Fruit fly (Drosophila melanogaster) whole organism, embryonic: ENCODE results near the gene CG33281.

Experiments used
- CG11093 ChIP-seq: fragments of 200-800 bp; sonication (Bioruptor generic); IDR thresholded peaks from 3 replicates; pipeline ENCODE4 v1.3.6; 2022; ENCODE audit warnings: missing biosample characterization, missing genetic modification characterization
- CG12299 ChIP-seq: fragments of 200-800 bp; sonication (Bioruptor generic); optimal IDR thresholded peaks from 2 replicates; lab custom pipeline; 2018; ENCODE audit warnings: missing biosample characterization, mild to moderate bottlenecking, missing genetic modification characterization
- CG12769 ChIP-seq: fragments of 200-800 bp; sonication (Bioruptor generic); optimal IDR thresholded peaks from 2 replicates; lab custom pipeline; 2019; ENCODE audit warnings: missing biosample characterization, mild to moderate bottlenecking, missing genetic modification characterization, moderate library complexity
- CG14014 ChIP-seq: fragments of 200-800 bp; sonication (Bioruptor generic); IDR thresholded peaks from 2 replicates; pipeline ENCODE4 v1.3.6; 2022; ENCODE audit warnings: missing biosample characterization, missing genetic modification characterization
- CG14710 ChIP-seq: fragments of 200-800 bp; sonication (Bioruptor generic); optimal IDR thresholded peaks from 3 replicates; lab custom pipeline; 2019; ENCODE audit warnings: missing biosample characterization, mild to moderate bottlenecking, missing genetic modification characterization, moderate library complexity
- CG15269 ChIP-seq: fragments of 200-800 bp; sonication (Bioruptor generic); optimal IDR thresholded peaks from 2 replicates; lab custom pipeline; 2018; ENCODE audit warnings: missing biosample characterization, mild to moderate bottlenecking, missing genetic modification characterization, moderate library complexity
- CG15479 ChIP-seq: fragments of 200-800 bp; sonication (Bioruptor generic); optimal IDR thresholded peaks from 3 replicates; lab custom pipeline; 2019; ENCODE audit warnings: missing biosample characterization, mild to moderate bottlenecking, missing genetic modification characterization, moderate library complexity
- CG15514 ChIP-seq: fragments of 200-800 bp; sonication (Bioruptor generic); optimal IDR thresholded peaks from 3 replicates; lab custom pipeline; 2017; ENCODE audit warnings: missing biosample characterization, missing genetic modification characterization, mild to moderate bottlenecking, moderate library complexity, missing genetic modification reagents
- CG1647 ChIP-seq: fragments of 200-800 bp; sonication (Bioruptor generic); optimal IDR thresholded peaks from 3 replicates; lab custom pipeline; 2016; ENCODE audit warnings: missing biosample characterization, missing genetic modification characterization
- CG17385 ChIP-seq: fragments of 200-800 bp; sonication (Bioruptor generic); optimal IDR thresholded peaks from 3 replicates; lab custom pipeline; 2018; ENCODE audit warnings: missing biosample characterization, mild to moderate bottlenecking, missing genetic modification characterization
- CG1792 ChIP-seq: fragments of 200-800 bp; sonication (Bioruptor generic); optimal IDR thresholded peaks from 2 replicates; lab custom pipeline; 2016; ENCODE audit warnings: missing biosample characterization, missing genetic modification characterization
- CG2116 ChIP-seq: fragments of 200-800 bp; sonication (Bioruptor generic); optimal IDR thresholded peaks from 3 replicates; lab custom pipeline; 2018; ENCODE audit warnings: missing biosample characterization, mild to moderate bottlenecking, missing genetic modification characterization
- CG31441 ChIP-seq: fragments of 200-800 bp; sonication (Bioruptor generic); IDR thresholded peaks from 2 replicates; pipeline ENCODE4 v1.3.6; 2022; ENCODE audit warnings: missing biosample characterization, missing genetic modification characterization
- CG34422 ChIP-seq: fragments of 200-800 bp; sonication (Bioruptor generic); IDR thresholded peaks from 3 replicates; pipeline ENCODE4 v1.3.6; 2022; ENCODE audit warnings: missing biosample characterization, missing genetic modification characterization
- CG3726 ChIP-seq: fragments of 200-800 bp; sonication (Bioruptor generic); IDR thresholded peaks from 3 replicates; pipeline ENCODE4, ENCODE4 v1.3.6; 2022; ENCODE audit warnings: missing biosample characterization, missing genetic modification characterization
- CG3995 ChIP-seq: fragments of 200-800 bp; sonication (Bioruptor generic); optimal IDR thresholded peaks from 3 replicates; lab custom pipeline; 2016; ENCODE audit warnings: missing biosample characterization, missing genetic modification characterization
- CG7271 ChIP-seq: fragments of 200-800 bp; sonication (Bioruptor generic); optimal IDR thresholded peaks from 2 replicates; lab custom pipeline; 2018; ENCODE audit warnings: missing biosample characterization, mild to moderate bottlenecking, missing genetic modification characterization, moderate library complexity
- CG7357 ChIP-seq: fragments of 200-800 bp; sonication (Bioruptor generic); IDR thresholded peaks from 3 replicates; pipeline ENCODE4 v1.3.6; 2022; ENCODE audit warnings: missing biosample characterization, missing genetic modification characterization
- CG7839 ChIP-seq: fragments of 200-800 bp; sonication (Bioruptor generic); optimal IDR thresholded peaks from 3 replicates; lab custom pipeline; 2018; ENCODE audit warnings: missing biosample characterization, mild to moderate bottlenecking, missing genetic modification characterization, moderate library complexity
- CG8765 ChIP-seq: fragments of 200-800 bp; sonication (Bioruptor generic); IDR thresholded peaks from 2 replicates; pipeline ENCODE4 v1.3.6; 2022; ENCODE audit warnings: missing biosample characterization, missing genetic modification characterization
- CG9817 ChIP-seq: fragments of 200-800 bp; sonication (Bioruptor generic); optimal IDR thresholded peaks from 2 replicates; lab custom pipeline; 2018; ENCODE audit warnings: missing biosample characterization, mild to moderate bottlenecking, missing genetic modification characterization, moderate library complexity
- CHES-1-like ChIP-seq: fragments of 200-800 bp; sonication (Bioruptor generic); optimal IDR thresholded peaks from 2 replicates; lab custom pipeline; 2016; ENCODE audit warnings: missing biosample characterization, missing genetic modification characterization
- D19B ChIP-seq: fragments of 200-800 bp; sonication (Bioruptor generic); optimal IDR thresholded peaks from 2 replicates; lab custom pipeline; 2017; ENCODE audit warnings: missing biosample characterization, mild to moderate bottlenecking, missing genetic modification characterization
- Dip3 ChIP-seq: fragments of 200-800 bp; sonication (Bioruptor generic); optimal IDR thresholded peaks from 3 replicates; lab custom pipeline; 2016; ENCODE audit warnings: missing biosample characterization, missing genetic modification characterization
- Doc2 ChIP-seq: fragments of 200-800 bp; sonication (Bioruptor generic); IDR thresholded peaks from 2 replicates; pipeline ENCODE4 v1.3.6; 2022; ENCODE audit warnings: missing biosample characterization, missing genetic modification characterization
- Gsc ChIP-seq: fragments of 200-800 bp; sonication (Bioruptor generic); IDR thresholded peaks from 2 replicates; pipeline ENCODE4 v1.3.6; 2022; ENCODE audit warnings: missing biosample characterization, missing genetic modification characterization
- Hmx ChIP-seq: fragments of 200-800 bp; sonication (Bioruptor generic); optimal IDR thresholded peaks from 2 replicates; lab custom pipeline; 2016; ENCODE audit warnings: missing biosample characterization, missing genetic modification characterization
- NK7.1 ChIP-seq: fragments of 200-800 bp; sonication (Bioruptor generic); optimal IDR thresholded peaks from 3 replicates; lab custom pipeline; 2016; ENCODE audit warnings: missing biosample characterization, missing genetic modification characterization
- Scr ChIP-seq: fragments of 200-800 bp; sonication (Bioruptor generic); IDR thresholded peaks from 2 replicates; pipeline ENCODE4 v1.3.6; 2022; ENCODE audit warnings: missing biosample characterization, missing genetic modification characterization; ENCODE audit not compliant: partially characterized antibody
- Sry-δ ChIP-seq: fragments of 200-800 bp; sonication (Bioruptor generic); optimal IDR thresholded peaks from 2 replicates; lab custom pipeline; 2016; ENCODE audit warnings: missing biosample characterization, missing genetic modification characterization
- aop ChIP-seq: fragments of 200-800 bp; sonication (Bioruptor generic); IDR thresholded peaks from 2 replicates; pipeline ENCODE4 v1.3.6; 2022; ENCODE audit warnings: missing biosample characterization, missing genetic modification characterization
- ase ChIP-seq: fragments of 200-800 bp; sonication (Bioruptor generic); IDR thresholded peaks from 3 replicates; pipeline ENCODE4 v1.3.6; 2022; ENCODE audit warnings: missing biosample characterization, missing genetic modification characterization
- bcd ChIP-seq: fragments of 200-800 bp; sonication (Bioruptor generic); optimal IDR thresholded peaks from 2 replicates; lab custom pipeline; 2017; ENCODE audit warnings: missing biosample characterization, mild to moderate bottlenecking, missing genetic modification characterization
- caup ChIP-seq: fragments of 200-800 bp; sonication (Bioruptor generic); optimal IDR thresholded peaks from 3 replicates; lab custom pipeline; 2017; ENCODE audit warnings: missing biosample characterization, mild to moderate bottlenecking, missing genetic modification characterization, moderate library complexity; ENCODE audit not compliant: severe bottlenecking
- chn ChIP-seq: fragments of 200-800 bp; sonication (Bioruptor generic); optimal IDR thresholded peaks from 2 replicates; lab custom pipeline; 2016; ENCODE audit warnings: missing biosample characterization, missing genetic modification characterization
- crp ChIP-seq, 2 experiments: fragments of 200-800 bp; sonication (Bioruptor generic); optimal IDR thresholded peaks; 2 replicates in 1 of 2; 3 replicates in 1 of 2; lab custom pipeline; 2017; ENCODE audit warnings: missing biosample characterization in 2 of 2, missing genetic modification characterization in 2 of 2, mild to moderate bottlenecking in 1 of 2, moderate library complexity in 1 of 2
- dimm ChIP-seq: fragments of 200-800 bp; sonication (Bioruptor generic); IDR thresholded peaks from 2 replicates; pipeline ENCODE4 v1.3.6; 2022; ENCODE audit warnings: missing biosample characterization, missing genetic modification characterization
- dmrt99B ChIP-seq: fragments of 200-800 bp; sonication (Bioruptor generic); optimal IDR thresholded peaks from 2 replicates; lab custom pipeline; 2018; ENCODE audit warnings: missing biosample characterization, mild to moderate bottlenecking, missing genetic modification characterization, moderate library complexity
- fd64A ChIP-seq: fragments of 200-800 bp; sonication (Bioruptor generic); optimal IDR thresholded peaks from 3 replicates; lab custom pipeline; 2018; ENCODE audit warnings: missing biosample characterization, mild to moderate bottlenecking, missing genetic modification characterization
- ftz-f1 ChIP-seq: fragments of 200-800 bp; sonication (Bioruptor generic); optimal IDR thresholded peaks from 2 replicates; lab custom pipeline; 2016; ENCODE audit warnings: missing biosample characterization, missing genetic modification characterization
- grau ChIP-seq: fragments of 200-800 bp; optimal IDR thresholded peaks from 3 replicates; lab custom pipeline; 2019; ENCODE audit warnings: missing biosample characterization, mild to moderate bottlenecking, missing genetic modification characterization, moderate library complexity
- grn ChIP-seq: fragments of 200-800 bp; sonication (Bioruptor generic); optimal IDR thresholded peaks from 3 replicates; lab custom pipeline; 2017; ENCODE audit warnings: missing biosample characterization, missing genetic modification characterization
- kah ChIP-seq: fragments of 200-800 bp; sonication (Bioruptor generic); optimal IDR thresholded peaks from 2 replicates; lab custom pipeline; 2018; ENCODE audit warnings: missing biosample characterization, mild to moderate bottlenecking, missing genetic modification characterization
- lmd ChIP-seq: fragments of 200-800 bp; sonication (Bioruptor generic); IDR thresholded peaks from 2 replicates; pipeline ENCODE4 v1.3.6; 2022; ENCODE audit warnings: missing biosample characterization, missing genetic modification characterization
- pan ChIP-seq, 4 experiments: fragments of >200 bp in 3 of 4; fragments of 200-800 bp in 1 of 4; sonication (Bioruptor generic) in 1 of 4; optimal IDR thresholded peaks in 3 of 4; IDR thresholded peaks in 1 of 4; 2 replicates each; pipeline versions ENCODE4 v1.3.6 to Lab custom; 2017 to 2022; ENCODE audit warnings: missing biosample characterization in 2 of 4, missing genetic modification characterization in 2 of 4, mixed read lengths in 1 of 4
- pb ChIP-seq: fragments of 200-800 bp; sonication (Bioruptor generic); optimal IDR thresholded peaks from 3 replicates; lab custom pipeline; 2016; ENCODE audit warnings: missing biosample characterization, missing genetic modification characterization
- ranshi ChIP-seq: fragments of 200-800 bp; sonication (Bioruptor generic); IDR thresholded peaks from 2 replicates; pipeline ENCODE4 v1.3.6; 2022; ENCODE audit warnings: missing biosample characterization, missing genetic modification characterization
- rib ChIP-seq: fragments of 200-800 bp; sonication (Bioruptor generic); IDR thresholded peaks from 2 replicates; pipeline ENCODE4 v1.3.6; 2022; ENCODE audit warnings: missing biosample characterization, missing genetic modification characterization
- sisA ChIP-seq: fragments of 200-800 bp; sonication (Bioruptor generic); IDR thresholded peaks from 2 replicates; pipeline ENCODE4 v1.3.6; 2022; ENCODE audit warnings: missing biosample characterization, missing genetic modification characterization
- tna ChIP-seq: fragments of 200-800 bp; sonication (Bioruptor generic); IDR thresholded peaks from 2 replicates; pipeline ENCODE4 v1.3.6; 2022; ENCODE audit warnings: missing biosample characterization, missing genetic modification characterization; ENCODE audit not compliant: partially characterized antibody
- zen2 ChIP-seq: fragments of 200-800 bp; sonication (Bioruptor generic); IDR thresholded peaks from 3 replicates; pipeline ENCODE4 v1.3.6; 2022; ENCODE audit warnings: missing biosample characterization, missing genetic modification characterization; ENCODE audit not compliant: partially characterized antibody

The CG33281 gene

DNA sequence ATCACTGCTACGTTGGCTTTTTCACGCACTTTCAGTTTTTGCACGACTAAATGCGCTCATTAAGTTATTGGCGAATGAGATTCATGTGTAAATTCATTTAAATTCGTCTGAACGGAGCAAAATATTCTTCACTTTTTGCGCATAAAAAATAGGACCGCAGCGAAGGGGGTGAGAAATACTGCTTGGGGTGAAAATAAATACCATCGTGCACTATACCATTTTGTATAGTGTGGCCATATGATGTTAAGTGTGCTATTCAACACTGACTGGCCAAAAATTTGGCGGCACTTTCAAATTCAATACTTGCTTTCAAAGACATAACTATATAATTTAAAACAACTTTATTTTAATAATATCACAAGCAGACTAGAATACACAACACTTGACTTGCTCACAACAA lies 49.2 kb downstream of the CG33281 start, which contains the start of gene GramD1B (continued):
- TF ChIP-seq CG15269 (tag; lab: Kevin White, UChicago) = no peak
- no peak for TF ChIP-seq Gsc (GFP tag; lab: Robert Waterston, UW)
- no peak; the same call in 1 of the 2 replicates for TF ChIP-seq CG31441 (GFP tag; lab: Robert Waterston, UW)
- no peak for TF ChIP-seq CG1792 (GFP tag; lab: Kevin White, UChicago)
- peak; percentile 61 for TF ChIP-seq CG15514
- no peak for TF ChIP-seq grn (GFP tag; lab: Kevin White, UChicago)
- no peak for TF ChIP-seq lmd
- peak; percentile 40 for TF ChIP-seq CG14710 (tag; lab: Kevin White, UChicago)
- TF ChIP-seq CG7271 = no peak
- no peak for TF ChIP-seq CG7357 (GFP tag; lab: Robert Waterston, UW)
- no peak for TF ChIP-seq Dip3 (GFP tag; lab: Kevin White, UChicago)
- no peak for TF ChIP-seq pb (GFP tag; lab: Kevin White, UChicago)
- TF ChIP-seq ranshi = 0 out of 2 replicates have a peak, but pooled peaks have one; percentile 6
- no peak for TF ChIP-seq CG17385 (GFP tag; lab: Kevin White, UChicago)
- peak; percentile 51 for TF ChIP-seq grau (tag; lab: Kevin White, UChicago)
- TF ChIP-seq CG9817 (tag; lab: Kevin White, UChicago) = no peak
- no peak for TF ChIP-seq CG34422 (GFP tag; lab: Robert Waterston, UW)
- peak; percentile 33 for TF ChIP-seq CG2116
- TF ChIP-seq dimm = no peak
- no peak for TF ChIP-seq CG11093 (GFP tag; lab: Robert Waterston, UW)
- no peak for TF ChIP-seq Doc2 (GFP tag; lab: Robert Waterston, UW)
- peak; percentile 26 for TF ChIP-seq CG12769 (tag; lab: Kevin White, UChicago)
- no peak for TF ChIP-seq D19B (GFP tag; lab: Kevin White, UChicago)
- no peak for TF ChIP-seq Scr (GFP tag; lab: Robert Waterston, UW)
- no peak for TF ChIP-seq kah (GFP tag; lab: Kevin White, UChicago)
- TF ChIP-seq CG3995 (GFP tag; lab: Kevin White, UChicago) = peak; percentile 72
- TF ChIP-seq CHES-1-like = peak; percentile 42
- no peak for TF ChIP-seq CG1647 (GFP tag; lab: Kevin White, UChicago)
- no peak for TF ChIP-seq fd64A (GFP tag; lab: Kevin White, UChicago)
- TF ChIP-seq CG15479 = no peak
- TF ChIP-seq chn (GFP tag; lab: Kevin White, UChicago) = peak; percentile 26
- peak; percentile 53 for TF ChIP-seq CG12299
- no peak for TF ChIP-seq caup
- no peak for TF ChIP-seq NK7.1 (GFP tag; lab: Kevin White, UChicago)
- no peak for TF ChIP-seq CG8765
- TF ChIP-seq ftz-f1 = no peak
- no peak for TF ChIP-seq dmrt99B (tag; lab: Kevin White, UChicago)
- TF ChIP-seq bcd (GFP tag; lab: Kevin White, UChicago) = no peak
- no peak for TF ChIP-seq CG7839 (tag; lab: Kevin White, UChicago)
- no peak for TF ChIP-seq CG3726 (GFP tag; lab: Robert Waterston, UW)
- TF ChIP-seq aop (GFP tag; lab: Robert Waterston, UW) = no peak
- peak; percentile 57; the same call in 1 of the 2 replicates for TF ChIP-seq rib
- TF ChIP-seq ase (GFP tag; lab: Robert Waterston, UW) = no peak
- peak; percentile 43; the same call in 1 of the 3 replicates for TF ChIP-seq zen2 (GFP tag; lab: Robert Waterston, UW)
- no peak for TF ChIP-seq tna (GFP tag; lab: Robert Waterston, UW)
- no peak for TF ChIP-seq Hmx (GFP tag; lab: Kevin White, UChicago)
- TF ChIP-seq Sry-δ (GFP tag; lab: Kevin White, UChicago) = peak; percentile 32
- TF ChIP-seq pan (optimal IDR thresholded peaks at IDR 0.05; lab: Kevin White, UChicago) = no peak
- TF ChIP-seq pan (GFP tag; optimal IDR thresholded peaks at IDR 0.05 in 1 of 2, IDR thresholded peaks at IDR 0.05 in 1 of 2) = no peak
- no peak for TF ChIP-seq CG14014
- no peak for TF ChIP-seq sisA (GFP tag; lab: Robert Waterston, UW)
- no peak for TF ChIP-seq crp (GFP tag; optimal IDR thresholded peaks at IDR 0.05; lab: Kevin White, UChicago)
